Worm (Caenorhabditis elegans): ENCODE data around the gene F13D12.10.
A peak's percentile ranks its signal among the peaks of the same experiment; 100 is the strongest.

ce11 chrII:11746782-11747288 is 33.2 kb downstream of the F13D12.10 start:
- no peak for TF ChIP-seq skn-1 (tag; optimal IDR thresholded peaks at IDR 0.05)
- TF ChIP-seq fos-1 (tag; optimal IDR thresholded peaks at IDR 0.05), result no peak
- TF ChIP-seq mdl-1 (tag; optimal IDR thresholded peaks at IDR 0.05), result peak; percentile 5 to 73
